Worm (Caenorhabditis elegans): ENCODE measurements around the gene F44B9.2.

Gene F44B9.2

ce11 chrIII:7973968-7974607 is 48.2 kb upstream of the F44B9.2 start:
- no peak for TF ChIP-seq eor-1 (tag; optimal IDR thresholded peaks at IDR 0.05)
- peak; percentile 19 for TF ChIP-seq ztf-4 (tag; optimal IDR thresholded peaks at IDR 0.05)
- TF ChIP-seq unc-39 (tag; optimal IDR thresholded peaks at IDR 0.05): no peak
- no peak for TF ChIP-seq mdl-1 (tag; optimal IDR thresholded peaks at IDR 0.05)
- no peak for TF ChIP-seq fkh-10 (GFP tag; optimal IDR thresholded peaks at IDR 0.05)
- TF ChIP-seq ztf-11 (tag; optimal IDR thresholded peaks at IDR 0.05): no peak
- peak; percentile 54 for TF ChIP-seq elt-2 (tag; optimal IDR thresholded peaks at IDR 0.05)
- TF ChIP-seq daf-12 (tag; optimal IDR thresholded peaks at IDR 0.05): no peak
- TF ChIP-seq nhr-25 (tag; optimal IDR thresholded peaks at IDR 0.05): peak; percentile 24
- no peak for TF ChIP-seq nhr-11 (tag; optimal IDR thresholded peaks at IDR 0.05)
- no peak for TF ChIP-seq ceh-82 (tag; optimal IDR thresholded peaks at IDR 0.05)
- no peak for TF ChIP-seq nhr-23 (tag; optimal IDR thresholded peaks at IDR 0.05)
- no peak for TF ChIP-seq egl-27 (tag; optimal IDR thresholded peaks at IDR 0.05)
- TF ChIP-seq elt-1 (tag; optimal IDR thresholded peaks at IDR 0.05): no peak
- no peak for TF ChIP-seq fkh-2 (tag; optimal IDR thresholded peaks at IDR 0.05)
- TF ChIP-seq pqm-1 (tag; optimal IDR thresholded peaks at IDR 0.05): peak; percentile 26
- TF ChIP-seq sea-2 (GFP tag; optimal IDR thresholded peaks at IDR 0.05): no peak
- no peak for TF ChIP-seq nhr-237 (tag; optimal IDR thresholded peaks at IDR 0.05)
- TF ChIP-seq ZK546.5 (tag; optimal IDR thresholded peaks at IDR 0.05): no peak
- no peak for TF ChIP-seq lsy-12 (tag; optimal IDR thresholded peaks at IDR 0.05)
- TF ChIP-seq nfya-1 (tag; optimal IDR thresholded peaks at IDR 0.05; ENCODE audit: insufficient read depth): no peak
- TF ChIP-seq skn-1 (tag; optimal IDR thresholded peaks at IDR 0.05): peak; percentile 42
- peak; percentile 9 for TF ChIP-seq lin-39 (tag; optimal IDR thresholded peaks at IDR 0.05)
- TF ChIP-seq ama-1 (optimal IDR thresholded peaks at IDR 0.05): no peak
- TF ChIP-seq ceh-28 (tag; optimal IDR thresholded peaks at IDR 0.05): no peak
- TF ChIP-seq ceh-16 (tag; optimal IDR thresholded peaks at IDR 0.05): no peak
- no peak for TF ChIP-seq unc-62 (GFP tag; optimal IDR thresholded peaks at IDR 0.05)
- peak; percentile 71 for TF ChIP-seq pha-4 (tag; optimal IDR thresholded peaks at IDR 0.05)
- TF ChIP-seq nhr-43 (tag; optimal IDR thresholded peaks at IDR 0.05; ENCODE audit: poor library complexity, severe bottlenecking): peak; percentile 15
- no peak for TF ChIP-seq zag-1 (tag; optimal IDR thresholded peaks at IDR 0.05)
- no peak for TF ChIP-seq lin-15B (tag; optimal IDR thresholded peaks at IDR 0.05)
- TF ChIP-seq fos-1 (tag; optimal IDR thresholded peaks at IDR 0.05): no peak
- TF ChIP-seq jun-1 (tag; optimal IDR thresholded peaks at IDR 0.05): peak; percentile 60
- no peak for TF ChIP-seq aly-2 (tag; optimal IDR thresholded peaks at IDR 0.05)
- TF ChIP-seq nhr-28 (tag; optimal IDR thresholded peaks at IDR 0.05): no peak

ce11 chrIII:7977224-7977623 is 45.0 kb upstream of the F44B9.2 start:
- no peak for TF ChIP-seq ztf-4 (tag; optimal IDR thresholded peaks at IDR 0.05)
- peak; percentile 19 for TF ChIP-seq elt-2 (tag; optimal IDR thresholded peaks at IDR 0.05)
- no peak for TF ChIP-seq aly-2 (tag; optimal IDR thresholded peaks at IDR 0.05)
- TF ChIP-seq ceh-9 (tag; optimal IDR thresholded peaks at IDR 0.05): no peak
- TF ChIP-seq nhr-77 (tag; optimal IDR thresholded peaks at IDR 0.05): no peak
- peak; percentile 28 for TF ChIP-seq nhr-43 (tag; optimal IDR thresholded peaks at IDR 0.05; ENCODE audit: poor library complexity, severe bottlenecking)
- TF ChIP-seq egl-27 (tag; optimal IDR thresholded peaks at IDR 0.05): no peak
- no peak for TF ChIP-seq nhr-76 (tag; optimal IDR thresholded peaks at IDR 0.05)
- no peak for TF ChIP-seq tbx-2 (tag; optimal IDR thresholded peaks at IDR 0.05)
- no peak for TF ChIP-seq nhr-28 (tag; optimal IDR thresholded peaks at IDR 0.05)
- no peak for TF ChIP-seq sea-2 (GFP tag; optimal IDR thresholded peaks at IDR 0.05)
- TF ChIP-seq lin-15B (tag; optimal IDR thresholded peaks at IDR 0.05): no peak
- no peak for TF ChIP-seq fkh-2 (tag; optimal IDR thresholded peaks at IDR 0.05)
- no peak for TF ChIP-seq nhr-23 (tag; optimal IDR thresholded peaks at IDR 0.05)
- no peak for TF ChIP-seq fkh-10 (GFP tag; optimal IDR thresholded peaks at IDR 0.05)
- no peak for TF ChIP-seq nhr-11 (tag; optimal IDR thresholded peaks at IDR 0.05)
- peak; percentile 65 for TF ChIP-seq ama-1 (optimal IDR thresholded peaks at IDR 0.05)
- TF ChIP-seq skn-1 (tag; optimal IDR thresholded peaks at IDR 0.05): no peak
- TF ChIP-seq nhr-25 (tag; optimal IDR thresholded peaks at IDR 0.05): no peak
- TF ChIP-seq pqm-1 (tag; optimal IDR thresholded peaks at IDR 0.05): no peak
- peak; percentile 22 for TF ChIP-seq R02D3.7 (tag; optimal IDR thresholded peaks at IDR 0.05)
- TF ChIP-seq ZK546.5 (tag; optimal IDR thresholded peaks at IDR 0.05): no peak
- no peak for TF ChIP-seq mdl-1 (tag; optimal IDR thresholded peaks at IDR 0.05)
- TF ChIP-seq ztf-11 (tag; optimal IDR thresholded peaks at IDR 0.05): no peak
- TF ChIP-seq ceh-28 (tag; optimal IDR thresholded peaks at IDR 0.05): no peak
- TF ChIP-seq eor-1 (tag; optimal IDR thresholded peaks at IDR 0.05): no peak
- TF ChIP-seq lsy-12 (tag; optimal IDR thresholded peaks at IDR 0.05): peak; percentile 14
- TF ChIP-seq daf-12 (tag; optimal IDR thresholded peaks at IDR 0.05): no peak
- no peak for TF ChIP-seq jun-1 (tag; optimal IDR thresholded peaks at IDR 0.05)
- TF ChIP-seq nhr-237 (tag; optimal IDR thresholded peaks at IDR 0.05): no peak
- no peak for TF ChIP-seq nhr-12 (tag; optimal IDR thresholded peaks at IDR 0.05)
- TF ChIP-seq elt-1 (tag; optimal IDR thresholded peaks at IDR 0.05): no peak

All from whole organism, L3 larva.